Worm (Caenorhabditis elegans) whole organism, L1 larva: Measurements from ENCODE around the gene nhr-199.

ENCODE experiments used
- C04F5.9 ChIP-seq: sonication (generic microtip); optimal IDR thresholded peaks from 2 replicates; lab custom pipeline; 2016; ENCODE audit warnings: missing genetic modification characterization, missing compliant biosample characterization
- C16A3.4 ChIP-seq: fragments of 150-350 bp; optimal IDR thresholded peaks from 2 replicates; lab custom pipeline; 2014; ENCODE audit warnings: missing biosample characterization, missing genetic modification characterization
- F16B12.6 ChIP-seq: fragments of 150-350 bp; optimal IDR thresholded peaks from 2 replicates; lab custom pipeline; 2014; ENCODE audit warnings: missing biosample characterization, missing genetic modification characterization
- Y116A8C.19 ChIP-seq: sonication (generic microtip); optimal IDR thresholded peaks from 2 replicates; lab custom pipeline; 2016; ENCODE audit warnings: missing compliant biosample characterization, missing genetic modification characterization, borderline replicate concordance
- aha-1 ChIP-seq: fragments of 150-350 bp; optimal IDR thresholded peaks from 2 replicates; lab custom pipeline; 2014; ENCODE audit warnings: missing biosample characterization, missing genetic modification characterization
- aly-2 ChIP-seq: fragments of 150-350 bp; optimal IDR thresholded peaks from 2 replicates; lab custom pipeline; 2014; ENCODE audit warnings: missing biosample characterization, missing genetic modification characterization
- blmp-1 ChIP-seq: fragments of 150-350 bp; optimal IDR thresholded peaks from 2 replicates; lab custom pipeline; 2014; ENCODE audit warnings: missing biosample characterization, missing genetic modification characterization
- ceh-63 ChIP-seq: fragments of 200-800 bp; sonication (Bioruptor generic); optimal IDR thresholded peaks from 2 replicates; lab custom pipeline; 2018; ENCODE audit warnings: mild to moderate bottlenecking, missing genetic modification characterization, missing compliant biosample characterization
- ceh-8 ChIP-seq: fragments of 200-800 bp; sonication (Bioruptor generic); optimal IDR thresholded peaks from 2 replicates; lab custom pipeline; 2018; ENCODE audit warnings: mild to moderate bottlenecking, missing genetic modification characterization, moderate library complexity, missing compliant biosample characterization
- ceh-82 ChIP-seq, 3 experiments: fragments of 150-350 bp in 1 of 3; sonication (generic microtip) in 2 of 3; optimal IDR thresholded peaks; 2 replicates each; lab custom pipeline; 2014 to 2017; ENCODE audit warnings: missing biosample characterization in 3 of 3, missing genetic modification characterization in 3 of 3
- ceh-90 ChIP-seq: sonication (generic microtip); optimal IDR thresholded peaks from 2 replicates; lab custom pipeline; 2016; ENCODE audit warnings: missing genetic modification characterization, missing compliant biosample characterization
- ces-1 ChIP-seq: fragments of 150-350 bp; optimal IDR thresholded peaks from 2 replicates; lab custom pipeline; 2014; ENCODE audit warnings: missing biosample characterization, missing genetic modification reagents, missing genetic modification characterization
- efl-1 ChIP-seq, 4 experiments: fragments of 150-350 bp; optimal IDR thresholded peaks in 3 of 4; peaks in 1 of 4; 1 replicate in 1 of 4; 2 replicates in 3 of 4; lab custom pipeline; 2014; ENCODE audit warnings: missing biosample characterization in 2 of 4, missing genetic modification characterization in 2 of 4, missing genetic modification reagents in 2 of 4
- elt-2 ChIP-seq: sonication (generic microtip); optimal IDR thresholded peaks from 2 replicates; lab custom pipeline; 2016; ENCODE audit warnings: missing genetic modification characterization, mild to moderate bottlenecking, inconsistent platforms, missing compliant biosample characterization, missing genetic modification reagents
- elt-3 ChIP-seq, 6 experiments: fragments of 150-350 bp in 1 of 6; sonication (generic microtip); optimal IDR thresholded peaks; 2 replicates each; lab custom pipeline; 2017 to 2018; ENCODE audit warnings: missing biosample characterization in 6 of 6, missing genetic modification characterization in 6 of 6, inconsistent platforms in 1 of 6
- fkh-4 ChIP-seq: sonication (generic microtip); optimal IDR thresholded peaks from 2 replicates; lab custom pipeline; 2016; ENCODE audit warnings: missing compliant biosample characterization, missing genetic modification characterization, borderline replicate concordance
- fkh-8 ChIP-seq: sonication (generic microtip); optimal IDR thresholded peaks from 2 replicates; lab custom pipeline; 2016; ENCODE audit warnings: mild to moderate bottlenecking, missing genetic modification characterization, missing compliant biosample characterization
- fos-1 ChIP-seq: fragments of 150-350 bp; optimal IDR thresholded peaks from 2 replicates; lab custom pipeline; 2014; ENCODE audit warnings: missing biosample characterization, missing genetic modification characterization
- grh-1 ChIP-seq: fragments of 200-800 bp; sonication (Bioruptor generic); IDR thresholded peaks from 2 replicates; pipeline ENCODE4 v1.3.6; 2022; ENCODE audit warnings: missing genetic modification reagents, missing genetic modification characterization, missing compliant biosample characterization
- hpl-2 ChIP-seq: fragments of 150-350 bp; optimal IDR thresholded peaks from 2 replicates; lab custom pipeline; 2014; ENCODE audit warnings: missing biosample characterization, missing genetic modification reagents, missing genetic modification characterization
- jun-1 ChIP-seq: fragments of 150-350 bp; optimal IDR thresholded peaks from 2 replicates; lab custom pipeline; 2014; ENCODE audit warnings: missing biosample characterization, missing genetic modification reagents, missing genetic modification characterization
- lin-15B ChIP-seq: fragments of 150-350 bp; sonication (generic microtip); optimal IDR thresholded peaks from 3 replicates; lab custom pipeline; 2014; ENCODE audit warnings: missing biosample characterization, missing genetic modification characterization
- lin-35 ChIP-seq, 2 experiments: fragments of 150-350 bp; optimal IDR thresholded peaks; 2 replicates each; lab custom pipeline; 2014; ENCODE audit warnings: missing biosample characterization in 2 of 2, missing genetic modification characterization in 2 of 2, missing genetic modification reagents in 2 of 2
- lir-3 ChIP-seq: sonication (generic microtip); optimal IDR thresholded peaks from 2 replicates; lab custom pipeline; 2016; ENCODE audit warnings: mild to moderate bottlenecking, missing genetic modification characterization, moderate library complexity, missing compliant biosample characterization; ENCODE audit not compliant: poor library complexity
- lsy-2 ChIP-seq, 2 experiments: fragments of 150-350 bp; optimal IDR thresholded peaks; 2 replicates each; lab custom pipeline; 2014; ENCODE audit warnings: missing biosample characterization in 2 of 2, missing genetic modification characterization in 2 of 2
- mab-9 ChIP-seq: fragments of 200-800 bp; sonication (Bioruptor generic); IDR thresholded peaks from 2 replicates; pipeline ENCODE4 v1.3.6; 2022; ENCODE audit warnings: missing genetic modification reagents, missing genetic modification characterization, missing compliant biosample characterization
- mef-2 ChIP-seq: fragments of 150-350 bp; optimal IDR thresholded peaks from 2 replicates; lab custom pipeline; 2014; ENCODE audit warnings: missing biosample characterization, missing genetic modification characterization
- nhr-19 ChIP-seq: fragments of 200-800 bp; sonication (Bioruptor generic); conservative IDR thresholded peaks from 2 replicates; pipeline ENCODE4 v1.3.6; 2022; ENCODE audit warnings: missing genetic modification characterization, missing compliant biosample characterization
- nhr-20 ChIP-seq: sonication (generic microtip); optimal IDR thresholded peaks from 2 replicates; lab custom pipeline; 2016; ENCODE audit warnings: mild to moderate bottlenecking, missing genetic modification characterization, missing compliant biosample characterization
- nhr-237 ChIP-seq: fragments of 150-350 bp; optimal IDR thresholded peaks from 2 replicates; lab custom pipeline; 2014; ENCODE audit warnings: missing biosample characterization, missing genetic modification characterization
- nhr-28 ChIP-seq: fragments of 150-350 bp; optimal IDR thresholded peaks from 2 replicates; lab custom pipeline; 2014; ENCODE audit warnings: missing biosample characterization, missing genetic modification characterization
- nhr-76 ChIP-seq: sonication (generic microtip); optimal IDR thresholded peaks from 2 replicates; lab custom pipeline; 2017; ENCODE audit warnings: missing biosample characterization, missing genetic modification characterization
- nhr-84 ChIP-seq: sonication (generic microtip); optimal IDR thresholded peaks from 2 replicates; lab custom pipeline; 2017; ENCODE audit warnings: missing biosample characterization, missing genetic modification characterization
- pag-3 ChIP-seq: sonication (generic microtip); optimal IDR thresholded peaks from 2 replicates; lab custom pipeline; 2017; ENCODE audit warnings: missing genetic modification characterization, mild to moderate bottlenecking, missing compliant biosample characterization, antibody characterized with exemption, borderline replicate concordance; ENCODE audit not compliant: insufficient read depth
- skn-1 ChIP-seq: fragments of 150-350 bp; optimal IDR thresholded peaks from 2 replicates; lab custom pipeline; 2014; ENCODE audit warnings: missing biosample characterization, missing genetic modification characterization
- snpc-4 ChIP-seq: fragments of 150-350 bp; optimal IDR thresholded peaks from 2 replicates; lab custom pipeline; 2014; ENCODE audit warnings: missing biosample characterization, missing genetic modification characterization
- snu-23 ChIP-seq: sonication (generic microtip); optimal IDR thresholded peaks from 2 replicates; lab custom pipeline; 2016; ENCODE audit warnings: missing genetic modification characterization, missing compliant biosample characterization
- sptf-1 ChIP-seq: fragments of 150-350 bp; optimal IDR thresholded peaks from 2 replicates; lab custom pipeline; 2014; ENCODE audit warnings: missing biosample characterization, missing genetic modification characterization
- swsn-7 ChIP-seq: sonication (generic microtip); optimal IDR thresholded peaks from 2 replicates; lab custom pipeline; 2016; ENCODE audit warnings: missing genetic modification characterization, missing compliant biosample characterization
- tbx-2 ChIP-seq: sonication (generic microtip); optimal IDR thresholded peaks from 2 replicates; lab custom pipeline; 2016; ENCODE audit warnings: missing genetic modification characterization, missing compliant biosample characterization
- unc-130 ChIP-seq: fragments of 150-350 bp; optimal IDR thresholded peaks from 2 replicates; lab custom pipeline; 2017; ENCODE audit warnings: missing biosample characterization, missing genetic modification characterization, inconsistent platforms
- unc-30 ChIP-seq: sonication (generic microtip); optimal IDR thresholded peaks from 2 replicates; lab custom pipeline; 2017; ENCODE audit warnings: missing biosample characterization, missing genetic modification characterization
- ztf-11 ChIP-seq, 2 experiments: sonication (generic microtip); optimal IDR thresholded peaks; 2 replicates each; lab custom pipeline; 2016 to 2017; ENCODE audit warnings: missing genetic modification characterization in 2 of 2, missing biosample characterization in 1 of 2, missing compliant biosample characterization in 1 of 2

The nhr-199 gene

DNA sequence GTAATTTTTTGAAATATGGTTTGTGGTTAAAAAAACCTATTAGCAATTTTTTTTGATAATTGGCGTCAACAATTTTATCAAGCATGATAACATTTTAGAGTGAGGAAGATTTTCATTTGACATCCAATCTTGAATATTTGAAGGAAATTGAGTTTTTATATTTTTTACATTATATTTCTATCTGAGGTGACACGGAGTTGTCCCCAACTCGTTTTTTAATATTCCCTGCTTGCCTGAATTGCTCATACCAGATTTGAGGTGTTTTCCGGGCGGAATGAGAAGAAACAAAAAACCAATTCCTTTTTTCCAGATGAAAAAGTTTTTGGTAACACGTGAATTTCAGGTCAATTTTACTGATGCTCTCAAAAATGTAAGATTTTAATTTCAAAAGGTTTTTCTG lies 19.9 kb upstream of the nhr-199 start, which contains the start of gene Y6E2A.7:
Gene Y6E2A.7, plus strand, starts transcription at position 301 of the 400 bp plus-strand sequence.
- TF ChIP-seq hpl-2 (GFP tag; lab: Kevin White, UChicago) (no peak), nhr-84 (tag; lab: Kevin White, UChicago) (no peak), nhr-20 (tag; lab: Kevin White, UChicago) (no peak), fkh-4 (tag; lab: Kevin White, UChicago) (no peak), Y116A8C.19 (no peak), ceh-90 (tag; lab: Kevin White, UChicago) (no peak), aha-1 (tag; lab: Kevin White, UChicago) (no peak), ceh-82 (tag; optimal IDR thresholded peaks at IDR 0.05; lab: Kevin White, UChicago) (no peak), lin-15B (tag; lab: Kevin White, UChicago) (no peak), nhr-19 (GFP tag; lab: Robert Waterston, UW) (no peak), F16B12.6 (tag; lab: Kevin White, UChicago) (no peak), swsn-7 (tag; lab: Kevin White, UChicago) (no peak), C16A3.4 (tag; lab: Kevin White, UChicago) (no peak)

DNA sequence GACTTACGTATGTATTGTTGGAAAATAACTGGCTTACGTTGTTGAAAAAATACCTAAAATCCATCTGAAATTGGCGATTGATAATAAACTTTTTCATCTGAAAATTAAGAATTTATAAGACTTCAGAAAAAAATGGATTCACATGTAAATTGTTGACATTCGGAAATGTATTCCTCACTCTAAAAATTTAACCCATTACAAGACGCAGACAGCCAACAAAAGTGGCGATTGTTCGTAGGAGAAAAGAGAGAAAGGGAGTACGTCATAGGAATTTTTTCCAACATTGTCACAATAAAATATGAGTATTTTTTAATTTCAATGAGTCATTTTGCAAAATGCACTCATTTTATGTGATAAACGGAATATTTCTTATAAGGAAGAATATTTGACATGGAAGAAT lies 18.9 kb upstream of the nhr-199 start, which contains the start of gene Y6E2A.5:
Gene Y6E2A.5, minus strand, starts transcription at position 101 of the 400 bp plus-strand sequence.
- no peak for TF ChIP-seq F16B12.6 (tag; lab: Kevin White, UChicago)
- no peak for TF ChIP-seq swsn-7 (tag; lab: Kevin White, UChicago)
- TF ChIP-seq efl-1 (optimal IDR thresholded peaks at IDR 0.05; lab: Kevin White, UChicago), result no peak
- no peak for TF ChIP-seq efl-1 (GFP tag; optimal IDR thresholded peaks at IDR 0.05 in 1 of 2; lab: Kevin White, UChicago)
- no peak for TF ChIP-seq fkh-8 (tag; lab: Kevin White, UChicago)
- TF ChIP-seq unc-130 (tag; lab: Kevin White, UChicago), result no peak
- no peak for TF ChIP-seq nhr-28 (tag; lab: Kevin White, UChicago)
- TF ChIP-seq elt-2, result no peak
- TF ChIP-seq nhr-76, result no peak
- no peak for TF ChIP-seq unc-30 (tag; lab: Kevin White, UChicago)
- no peak for TF ChIP-seq ces-1 (GFP tag; lab: Kevin White, UChicago)
- TF ChIP-seq ceh-63 (GFP tag; lab: Kevin White, UChicago), result no peak

DNA sequence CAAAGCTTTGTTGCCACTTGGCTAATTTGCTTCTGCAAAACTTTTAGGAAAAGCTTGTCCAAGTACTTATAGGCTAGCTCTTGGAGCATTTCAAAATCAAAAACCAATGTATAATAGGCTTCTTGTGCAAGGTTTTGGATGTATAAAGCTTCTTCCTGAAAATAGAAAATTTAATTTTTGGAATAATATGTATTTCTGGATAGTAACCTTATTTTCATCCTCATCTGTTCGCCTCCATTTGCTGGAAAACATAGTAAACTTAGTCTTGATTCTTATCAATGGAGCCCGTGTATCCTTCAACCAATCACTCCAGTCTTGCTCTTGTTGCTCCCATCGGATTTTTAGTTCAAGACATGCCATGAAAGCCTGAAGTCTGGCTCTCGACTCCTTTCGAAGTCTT lies 17.0 kb upstream of the nhr-199 start, which contains the start of gene Y6E2A.4:
Gene Y6E2A.4, minus strand, starts transcription at position 101 of the 400 bp plus-strand sequence.
- no peak for TF ChIP-seq fkh-8 (tag; lab: Kevin White, UChicago)
- no peak for TF ChIP-seq ztf-11 (tag; optimal IDR thresholded peaks at IDR 0.05; lab: Kevin White, UChicago)
- TF ChIP-seq lir-3 (tag; lab: Kevin White, UChicago), result no peak
- TF ChIP-seq elt-2, result no peak
- no peak for TF ChIP-seq lin-35 (GFP tag; optimal IDR thresholded peaks at IDR 0.05; lab: Kevin White, UChicago)
- no peak for TF ChIP-seq skn-1 (tag; lab: Kevin White, UChicago)

DNA sequence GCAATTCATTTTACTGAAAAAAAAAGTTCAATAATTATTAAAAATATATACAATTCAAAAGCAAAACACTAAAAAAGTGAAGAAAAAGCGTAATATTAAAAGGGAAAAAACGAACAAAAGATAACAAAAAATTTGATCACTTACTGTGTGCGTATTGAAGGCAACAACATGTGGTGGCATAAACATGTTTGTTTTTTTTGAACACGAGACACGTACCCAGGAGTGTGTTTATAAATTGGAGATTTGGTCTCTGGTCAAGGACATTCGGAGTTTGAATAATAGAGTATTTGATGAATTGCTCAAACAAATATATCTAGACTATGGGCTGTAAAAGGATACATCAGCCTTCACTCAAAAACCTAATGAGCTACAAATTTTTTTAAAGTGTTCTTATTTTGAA lies 15.9 kb upstream of the nhr-199 start:
- no peak for TF ChIP-seq C04F5.9
- no peak for TF ChIP-seq ceh-8
- TF ChIP-seq snpc-4 (tag; lab: Kevin White, UChicago), result no peak
- TF ChIP-seq tbx-2 (tag; lab: Kevin White, UChicago), result no peak
- no peak for TF ChIP-seq pag-3 (tag; lab: Kevin White, UChicago)
- TF ChIP-seq nhr-237, result no peak
- no peak for TF ChIP-seq snu-23 (GFP tag; lab: Kevin White, UChicago)
- no peak for TF ChIP-seq hpl-2 (GFP tag; lab: Kevin White, UChicago)
- TF ChIP-seq jun-1, result no peak
- no peak for TF ChIP-seq sptf-1 (tag; lab: Kevin White, UChicago)
- TF ChIP-seq aly-2 (tag; lab: Kevin White, UChicago), result no peak
- TF ChIP-seq elt-3 (tag; optimal IDR thresholded peaks at IDR 0.05; lab: Kevin White, UChicago), result no peak
- no peak for TF ChIP-seq grh-1 (GFP tag; lab: Robert Waterston, UW)
- TF ChIP-seq fos-1 (tag; lab: Kevin White, UChicago), result no peak
- no peak for TF ChIP-seq swsn-7 (tag; lab: Kevin White, UChicago)
- TF ChIP-seq mef-2, result no peak
- TF ChIP-seq blmp-1, result no peak
- no peak for TF ChIP-seq mab-9 (GFP tag; lab: Robert Waterston, UW)
- no peak for TF ChIP-seq lsy-2 (tag; optimal IDR thresholded peaks at IDR 0.05; lab: Kevin White, UChicago)
